Worm (Caenorhabditis elegans) whole organism, early embryonic: Measurements from ENCODE around the gene twk-23.

Experiments
- B0310.2 ChIP-seq: sonication (generic microtip); optimal IDR thresholded peaks from 2 replicates; lab custom pipeline; 2016; ENCODE audit warnings: mild to moderate bottlenecking, missing genetic modification characterization, missing compliant biosample characterization
- aly-1 ChIP-seq: sonication (generic microtip); optimal IDR thresholded peaks from 2 replicates; lab custom pipeline; 2016; ENCODE audit warnings: missing genetic modification characterization, missing compliant biosample characterization
- ama-1 ChIP-seq: fragments of 150-350 bp; optimal IDR thresholded peaks from 2 replicates; lab custom pipeline; 2014
- ceh-36 ChIP-seq: sonication (generic microtip); optimal IDR thresholded peaks from 2 replicates; lab custom pipeline; 2016; ENCODE audit warnings: missing genetic modification characterization, inconsistent platforms, missing compliant biosample characterization
- pes-1 ChIP-seq: fragments of 200-800 bp; sonication (Bioruptor generic); IDR thresholded peaks from 2 replicates; pipeline ENCODE4 v1.3.6; 2022; ENCODE audit warnings: missing genetic modification reagents, missing genetic modification characterization, missing compliant biosample characterization
- sea-1 ChIP-seq: fragments of 200-800 bp; sonication (Bioruptor generic); conservative IDR thresholded peaks from 2 replicates; pipeline ENCODE4 v1.3.6; 2022; ENCODE audit warnings: missing genetic modification characterization, missing compliant biosample characterization

DNA sequence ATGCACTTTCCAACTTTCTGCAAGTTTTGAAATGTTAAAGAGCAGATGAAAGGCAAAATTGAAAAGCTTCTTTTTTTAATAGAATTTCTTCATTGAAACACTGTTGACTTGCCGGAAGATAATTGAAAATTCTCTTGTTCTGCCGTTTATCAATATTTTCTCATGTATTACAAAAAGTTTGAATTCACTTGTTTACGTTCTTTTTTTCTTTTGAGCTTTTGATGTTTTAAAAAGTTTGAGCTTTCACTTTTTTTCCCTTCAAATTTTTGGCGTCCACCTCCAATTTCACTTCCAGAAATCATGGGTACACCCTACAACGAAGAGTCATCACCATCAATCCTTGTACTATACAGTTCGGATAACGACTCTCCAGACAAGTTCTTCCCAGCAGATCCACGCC, 10.7 kb upstream of the twk-23 start, which contains the start of gene F19D8.2:
- no peak for TF ChIP-seq ama-1
- no peak for TF ChIP-seq sea-1 (GFP tag; lab: Robert Waterston, UW)
- no peak for TF ChIP-seq B0310.2 (tag; lab: Kevin White, UChicago)
- TF ChIP-seq aly-1 (tag; lab: Kevin White, UChicago) = no peak
- no peak for TF ChIP-seq ceh-36 (tag; lab: Kevin White, UChicago)
- no peak for TF ChIP-seq pes-1 (GFP tag; lab: Robert Waterston, UW)
